Worm (Caenorhabditis elegans) whole organism, L1 larva: ENCODE results near the gene hpo-33.
A peak's percentile ranks its signal among the peaks of the same experiment; 100 is the strongest.

Source experiments
- C34B4.2 ChIP-seq: sonication (generic microtip); optimal IDR thresholded peaks from 2 replicates; lab custom pipeline; 2017; ENCODE audit warnings: mild to moderate bottlenecking, missing genetic modification characterization, missing compliant biosample characterization
- aly-2 ChIP-seq: fragments of 150-350 bp; optimal IDR thresholded peaks from 2 replicates; lab custom pipeline; 2014; ENCODE audit warnings: missing biosample characterization, missing genetic modification characterization
- ama-1 ChIP-seq: fragments of 150-350 bp; optimal IDR thresholded peaks from 2 replicates; lab custom pipeline; 2014
- ceh-63 ChIP-seq: fragments of 200-800 bp; sonication (Bioruptor generic); optimal IDR thresholded peaks from 2 replicates; lab custom pipeline; 2018; ENCODE audit warnings: mild to moderate bottlenecking, missing genetic modification characterization, missing compliant biosample characterization
- ceh-8 ChIP-seq: fragments of 200-800 bp; sonication (Bioruptor generic); optimal IDR thresholded peaks from 2 replicates; lab custom pipeline; 2018; ENCODE audit warnings: mild to moderate bottlenecking, missing genetic modification characterization, moderate library complexity, missing compliant biosample characterization
- ceh-90 ChIP-seq: sonication (generic microtip); optimal IDR thresholded peaks from 2 replicates; lab custom pipeline; 2016; ENCODE audit warnings: missing genetic modification characterization, missing compliant biosample characterization
- ces-1 ChIP-seq: fragments of 150-350 bp; optimal IDR thresholded peaks from 2 replicates; lab custom pipeline; 2014; ENCODE audit warnings: missing biosample characterization, missing genetic modification reagents, missing genetic modification characterization
- efl-1 ChIP-seq, 4 experiments: fragments of 150-350 bp; optimal IDR thresholded peaks in 3 of 4; peaks in 1 of 4; 1 replicate in 1 of 4; 2 replicates in 3 of 4; lab custom pipeline; 2014; ENCODE audit warnings: missing biosample characterization in 2 of 4, missing genetic modification characterization in 2 of 4, missing genetic modification reagents in 2 of 4
- efl-3 ChIP-seq: fragments of 200-800 bp; sonication (Bioruptor generic); optimal IDR thresholded peaks from 2 replicates; lab custom pipeline; 2018; ENCODE audit warnings: mild to moderate bottlenecking, missing genetic modification characterization, missing compliant biosample characterization
- elt-2 ChIP-seq: sonication (generic microtip); optimal IDR thresholded peaks from 2 replicates; lab custom pipeline; 2016; ENCODE audit warnings: missing genetic modification characterization, mild to moderate bottlenecking, inconsistent platforms, missing compliant biosample characterization, missing genetic modification reagents
- elt-3 ChIP-seq, 6 experiments: fragments of 150-350 bp in 1 of 6; sonication (generic microtip); optimal IDR thresholded peaks; 2 replicates each; lab custom pipeline; 2017 to 2018; ENCODE audit warnings: missing biosample characterization in 6 of 6, missing genetic modification characterization in 6 of 6, inconsistent platforms in 1 of 6
- fos-1 ChIP-seq: fragments of 150-350 bp; optimal IDR thresholded peaks from 2 replicates; lab custom pipeline; 2014; ENCODE audit warnings: missing biosample characterization, missing genetic modification characterization
- grh-1 ChIP-seq: fragments of 200-800 bp; sonication (Bioruptor generic); IDR thresholded peaks from 2 replicates; pipeline ENCODE4 v1.3.6; 2022; ENCODE audit warnings: missing genetic modification reagents, missing genetic modification characterization, missing compliant biosample characterization
- hlh-4 ChIP-seq: sonication (generic microtip); optimal IDR thresholded peaks from 2 replicates; lab custom pipeline; 2016; ENCODE audit warnings: mild to moderate bottlenecking, missing genetic modification characterization, missing compliant biosample characterization
- hpl-2 ChIP-seq: fragments of 150-350 bp; optimal IDR thresholded peaks from 2 replicates; lab custom pipeline; 2014; ENCODE audit warnings: missing biosample characterization, missing genetic modification reagents, missing genetic modification characterization
- jun-1 ChIP-seq: fragments of 150-350 bp; optimal IDR thresholded peaks from 2 replicates; lab custom pipeline; 2014; ENCODE audit warnings: missing biosample characterization, missing genetic modification reagents, missing genetic modification characterization
- lin-35 ChIP-seq, 2 experiments: fragments of 150-350 bp; optimal IDR thresholded peaks; 2 replicates each; lab custom pipeline; 2014; ENCODE audit warnings: missing biosample characterization in 2 of 2, missing genetic modification characterization in 2 of 2, missing genetic modification reagents in 2 of 2
- lsy-2 ChIP-seq, 2 experiments: fragments of 150-350 bp; optimal IDR thresholded peaks; 2 replicates each; lab custom pipeline; 2014; ENCODE audit warnings: missing biosample characterization in 2 of 2, missing genetic modification characterization in 2 of 2
- mab-9 ChIP-seq: fragments of 200-800 bp; sonication (Bioruptor generic); IDR thresholded peaks from 2 replicates; pipeline ENCODE4 v1.3.6; 2022; ENCODE audit warnings: missing genetic modification reagents, missing genetic modification characterization, missing compliant biosample characterization
- mdl-1 ChIP-seq, 2 experiments: fragments of 150-350 bp; optimal IDR thresholded peaks; 2 replicates each; lab custom pipeline; 2014 to 2017; ENCODE audit warnings: missing biosample characterization in 2 of 2, missing genetic modification characterization in 2 of 2, inconsistent platforms in 1 of 2
- mep-1 ChIP-seq: fragments of 150-350 bp; optimal IDR thresholded peaks from 2 replicates; lab custom pipeline; 2014; ENCODE audit warnings: missing biosample characterization, missing genetic modification characterization
- nhr-12 ChIP-seq: sonication (generic microtip); optimal IDR thresholded peaks from 2 replicates; lab custom pipeline; 2017; ENCODE audit warnings: missing biosample characterization, missing genetic modification characterization
- nhr-19 ChIP-seq: fragments of 200-800 bp; sonication (Bioruptor generic); conservative IDR thresholded peaks from 2 replicates; pipeline ENCODE4 v1.3.6; 2022; ENCODE audit warnings: missing genetic modification characterization, missing compliant biosample characterization
- nhr-237 ChIP-seq: fragments of 150-350 bp; optimal IDR thresholded peaks from 2 replicates; lab custom pipeline; 2014; ENCODE audit warnings: missing biosample characterization, missing genetic modification characterization
- nhr-47 ChIP-seq: sonication (generic microtip); optimal IDR thresholded peaks from 2 replicates; lab custom pipeline; 2016; ENCODE audit warnings: mild to moderate bottlenecking, missing genetic modification characterization, moderate library complexity, missing compliant biosample characterization
- nhr-71 ChIP-seq: sonication (generic microtip); optimal IDR thresholded peaks from 2 replicates; lab custom pipeline; 2016; ENCODE audit warnings: mild to moderate bottlenecking, missing genetic modification characterization, moderate library complexity, missing compliant biosample characterization
- nhr-77 ChIP-seq: fragments of 150-350 bp; optimal IDR thresholded peaks from 2 replicates; lab custom pipeline; 2014; ENCODE audit warnings: missing biosample characterization, missing genetic modification characterization
- nhr-85 ChIP-seq: sonication (generic microtip); peaks from one replicate; lab custom pipeline; 2016; ENCODE audit warnings: missing genetic modification characterization, inconsistent platforms, missing compliant biosample characterization
- pag-3 ChIP-seq: sonication (generic microtip); optimal IDR thresholded peaks from 2 replicates; lab custom pipeline; 2017; ENCODE audit warnings: missing genetic modification characterization, mild to moderate bottlenecking, missing compliant biosample characterization, antibody characterized with exemption, borderline replicate concordance; ENCODE audit not compliant: insufficient read depth
- pax-3 ChIP-seq: fragments of 200-800 bp; sonication (Bioruptor generic); optimal IDR thresholded peaks from 2 replicates; lab custom pipeline; 2018; ENCODE audit warnings: mild to moderate bottlenecking, missing genetic modification characterization, moderate library complexity, missing compliant biosample characterization
- pqm-1 ChIP-seq: sonication (generic microtip); optimal IDR thresholded peaks from 3 replicates; lab custom pipeline; 2017; ENCODE audit warnings: missing biosample characterization, missing genetic modification characterization
- snu-23 ChIP-seq: sonication (generic microtip); optimal IDR thresholded peaks from 2 replicates; lab custom pipeline; 2016; ENCODE audit warnings: missing genetic modification characterization, missing compliant biosample characterization
- sptf-1 ChIP-seq: fragments of 150-350 bp; optimal IDR thresholded peaks from 2 replicates; lab custom pipeline; 2014; ENCODE audit warnings: missing biosample characterization, missing genetic modification characterization
- sup-37 ChIP-seq: fragments of 200-800 bp; sonication (Bioruptor generic); optimal IDR thresholded peaks from 2 replicates; lab custom pipeline; 2018; ENCODE audit warnings: mild to moderate bottlenecking, missing genetic modification characterization, missing compliant biosample characterization
- tlp-1 ChIP-seq: fragments of 150-350 bp; optimal IDR thresholded peaks from 2 replicates; lab custom pipeline; 2014; ENCODE audit warnings: missing biosample characterization, missing genetic modification characterization
- ztf-11 ChIP-seq, 2 experiments: sonication (generic microtip); optimal IDR thresholded peaks; 2 replicates each; lab custom pipeline; 2016 to 2017; ENCODE audit warnings: missing genetic modification characterization in 2 of 2, missing biosample characterization in 1 of 2, missing compliant biosample characterization in 1 of 2
- ztf-4 ChIP-seq: fragments of 150-350 bp; optimal IDR thresholded peaks from 2 replicates; lab custom pipeline; 2014; ENCODE audit warnings: missing biosample characterization, missing genetic modification characterization

The hpo-33 gene

DNA sequence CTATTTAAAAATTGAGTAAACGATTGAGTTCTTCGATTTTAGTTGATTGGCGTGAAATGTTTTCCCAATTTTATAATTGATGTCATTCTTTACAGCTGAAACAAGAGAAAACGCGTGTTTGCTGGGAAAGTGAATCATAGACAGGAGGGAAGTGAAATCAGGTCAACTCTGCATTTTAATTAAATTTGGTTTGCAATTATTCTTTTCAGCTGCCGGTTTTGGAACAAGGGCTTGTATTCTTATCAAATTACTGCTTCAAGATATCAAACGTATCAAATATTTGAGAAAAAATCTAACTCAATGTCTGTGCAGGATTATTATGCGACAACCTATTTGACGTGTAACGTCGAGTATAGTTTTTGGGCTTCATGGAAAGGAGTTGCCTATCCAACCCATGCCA, 25.6 kb upstream of the hpo-33 start, which contains the start of gene srh-97:
TSS of gene srh-97 (plus strand) at position 301 of the 400 bp plus-strand sequence.
- no peak for TF ChIP-seq pqm-1 (tag; lab: Kevin White, UChicago)
- TF ChIP-seq snu-23: no peak
- no peak for TF ChIP-seq C34B4.2
- TF ChIP-seq hpl-2 (GFP tag; lab: Kevin White, UChicago): no peak
- TF ChIP-seq hlh-4 (tag; lab: Kevin White, UChicago): peak; percentile 25
- no peak for TF ChIP-seq nhr-47 (tag; lab: Kevin White, UChicago)
- no peak for TF ChIP-seq pax-3 (tag; lab: Kevin White, UChicago)

DNA sequence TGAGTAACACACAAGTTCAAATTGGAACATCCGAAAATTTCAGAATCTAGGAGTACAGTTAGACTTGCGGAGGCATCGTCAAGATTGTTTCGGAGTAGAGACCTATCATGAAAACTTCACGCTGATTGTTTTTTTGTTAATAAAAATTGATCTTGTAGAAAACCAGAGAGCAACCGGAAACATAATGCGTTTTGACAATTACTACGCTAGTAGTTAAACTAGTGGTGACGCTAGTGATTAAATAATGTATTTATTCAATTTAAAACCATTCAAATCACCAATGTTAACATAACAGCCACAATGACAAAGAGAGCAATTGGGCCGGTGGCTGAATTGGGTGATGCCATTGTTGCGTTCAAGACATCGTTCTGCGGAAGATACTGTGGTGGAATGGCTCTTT, 22.7 kb upstream of the hpo-33 start, which contains the start of gene F49H6.17:
TSS of gene F49H6.17 (plus strand) at position 301 of the 400 bp plus-strand sequence.
- TF ChIP-seq ces-1 (GFP tag; lab: Kevin White, UChicago): no peak
- no peak for TF ChIP-seq elt-3 (tag; optimal IDR thresholded peaks at IDR 0.05; lab: Kevin White, UChicago)
- no peak for TF ChIP-seq pqm-1 (tag; lab: Kevin White, UChicago)
- no peak for TF ChIP-seq pag-3 (tag; lab: Kevin White, UChicago)
- no peak for TF ChIP-seq nhr-77 (tag; lab: Kevin White, UChicago)
- TF ChIP-seq lsy-2 (tag; optimal IDR thresholded peaks at IDR 0.05; lab: Kevin White, UChicago): no peak
- TF ChIP-seq aly-2 (tag; lab: Kevin White, UChicago): no peak
- no peak for TF ChIP-seq elt-2 (tag; lab: Kevin White, UChicago)
- TF ChIP-seq jun-1 (tag; lab: Kevin White, UChicago): no peak
- TF ChIP-seq ztf-11 (tag; optimal IDR thresholded peaks at IDR 0.05; lab: Kevin White, UChicago): no peak
- TF ChIP-seq ceh-8 (GFP tag; lab: Kevin White, UChicago): no peak
- no peak for TF ChIP-seq ama-1 (lab: Kevin White, UChicago)
- TF ChIP-seq nhr-19: no peak
- no peak for TF ChIP-seq ceh-90
- TF ChIP-seq fos-1 (tag; lab: Kevin White, UChicago): no peak
- TF ChIP-seq grh-1 (GFP tag; lab: Robert Waterston, UW): no peak
- no peak for TF ChIP-seq efl-1 (optimal IDR thresholded peaks at IDR 0.05; lab: Kevin White, UChicago)
- no peak for TF ChIP-seq efl-1 (GFP tag; optimal IDR thresholded peaks at IDR 0.05 in 1 of 2; lab: Kevin White, UChicago)

DNA sequence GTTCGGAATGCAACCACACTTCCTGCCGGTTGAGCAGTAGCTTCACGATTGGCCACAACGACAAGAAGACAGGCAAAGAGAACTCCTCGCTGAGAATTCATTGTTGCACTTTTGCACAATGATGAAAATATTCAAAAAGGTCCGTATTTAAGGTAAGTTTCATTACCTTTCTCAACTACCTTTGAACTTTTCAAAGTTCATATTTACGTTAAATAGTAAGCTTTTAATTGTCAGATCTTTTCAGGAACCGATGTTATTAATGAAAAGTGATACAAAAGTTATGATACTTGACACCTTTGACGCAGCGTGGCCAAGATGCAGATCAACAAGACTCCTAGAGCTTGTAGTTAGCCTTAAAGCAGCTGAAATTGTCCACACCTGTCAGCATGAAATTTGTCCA, 21.0 kb upstream of the hpo-33 start, which contains the start of gene F49H6.12:
TSS of gene F49H6.12 (minus strand) at position 101 of the 400 bp plus-strand sequence.
- no peak for TF ChIP-seq sptf-1 (tag; lab: Kevin White, UChicago)
- no peak for TF ChIP-seq sup-37 (GFP tag; lab: Kevin White, UChicago)
- TF ChIP-seq mab-9: no peak
- TF ChIP-seq tlp-1 (tag; lab: Kevin White, UChicago): no peak
- no peak for TF ChIP-seq mep-1 (tag; lab: Kevin White, UChicago)
- no peak for TF ChIP-seq lin-35 (GFP tag; optimal IDR thresholded peaks at IDR 0.05; lab: Kevin White, UChicago)
- no peak for TF ChIP-seq ztf-11 (tag; optimal IDR thresholded peaks at IDR 0.05; lab: Kevin White, UChicago)
- TF ChIP-seq lsy-2 (tag; optimal IDR thresholded peaks at IDR 0.05; lab: Kevin White, UChicago): no peak
- no peak for TF ChIP-seq nhr-71 (tag; lab: Kevin White, UChicago)
- TF ChIP-seq ceh-63 (GFP tag; lab: Kevin White, UChicago): no peak
- TF ChIP-seq efl-3 (GFP tag; lab: Kevin White, UChicago): no peak
- no peak for TF ChIP-seq mdl-1 (tag; optimal IDR thresholded peaks at IDR 0.05; lab: Kevin White, UChicago)
- TF ChIP-seq ztf-4 (tag; lab: Kevin White, UChicago): no peak
- TF ChIP-seq nhr-237 (tag; lab: Kevin White, UChicago): no peak
- TF ChIP-seq nhr-12 (tag; lab: Kevin White, UChicago): no peak
- TF ChIP-seq nhr-47 (tag; lab: Kevin White, UChicago): no peak
- TF ChIP-seq grh-1 (GFP tag; lab: Robert Waterston, UW): no peak

DNA sequence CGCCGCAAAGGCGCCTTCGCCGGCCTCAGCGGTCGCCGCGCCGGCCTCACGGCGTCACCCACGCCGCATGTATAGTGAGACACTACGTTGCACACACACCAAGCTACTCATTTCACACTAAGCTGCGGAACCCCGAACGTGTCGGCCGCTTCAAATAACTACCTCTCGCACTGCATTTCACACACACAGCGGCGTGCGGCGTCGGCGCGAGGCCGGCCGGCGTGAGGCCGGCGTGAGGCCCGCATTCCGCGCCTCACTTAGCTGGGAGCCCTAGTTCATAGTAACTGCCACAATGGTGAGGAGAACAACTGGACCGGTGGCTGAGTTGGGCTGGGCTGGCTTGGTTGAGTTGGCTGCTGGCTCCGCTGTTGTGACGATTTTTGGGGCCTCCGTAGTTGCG, 20.3 kb upstream of the hpo-33 start:
- peak; percentile 24 for TF ChIP-seq nhr-85
